Fruit fly (Drosophila melanogaster) whole organism, embryonic: ENCODE results near the gene Rbf.

Experiments
- Adf1 ChIP-seq: fragments of 200-800 bp; sonication (Bioruptor generic); IDR thresholded peaks from 2 replicates; pipeline ENCODE4 v1.3.6; 2022; ENCODE audit warnings: missing biosample characterization, missing genetic modification characterization
- Asciz ChIP-seq: fragments of 200-800 bp; sonication (Bioruptor generic); optimal IDR thresholded peaks from 2 replicates; lab custom pipeline; 2017; ENCODE audit warnings: missing biosample characterization, mild to moderate bottlenecking, missing genetic modification characterization, missing genetic modification reagents
- Atf-2 ChIP-seq: fragments of 200-800 bp; sonication (Bioruptor generic); optimal IDR thresholded peaks from 2 replicates; lab custom pipeline; 2016; ENCODE audit warnings: missing biosample characterization, missing genetic modification characterization
- Blimp-1 ChIP-seq: fragments of 200-800 bp; sonication (Bioruptor generic); optimal IDR thresholded peaks from 3 replicates; lab custom pipeline; 2018; ENCODE audit warnings: missing biosample characterization, missing genetic modification characterization, mild to moderate bottlenecking, moderate library complexity, missing genetic modification reagents
- C15 ChIP-seq: fragments of 200-800 bp; sonication (Bioruptor generic); IDR thresholded peaks from 3 replicates; pipeline ENCODE4 v1.3.6; 2022; ENCODE audit warnings: missing biosample characterization, missing genetic modification characterization
- CG10979 ChIP-seq: fragments of 200-800 bp; sonication (Bioruptor generic); optimal IDR thresholded peaks from 2 replicates; lab custom pipeline; 2018; ENCODE audit warnings: missing biosample characterization, mild to moderate bottlenecking, missing genetic modification characterization, moderate library complexity
- CG12071 ChIP-seq: fragments of 200-800 bp; sonication (Bioruptor generic); optimal IDR thresholded peaks from 3 replicates; lab custom pipeline; 2018; ENCODE audit warnings: missing biosample characterization, mild to moderate bottlenecking, missing genetic modification characterization
- CG12219 ChIP-seq: fragments of 200-800 bp; sonication (Bioruptor generic); optimal IDR thresholded peaks from 3 replicates; lab custom pipeline; 2018; ENCODE audit warnings: missing biosample characterization, mild to moderate bottlenecking, missing genetic modification characterization
- CG1233 ChIP-seq: fragments of 200-800 bp; sonication (Bioruptor generic); optimal IDR thresholded peaks from 4 replicates; lab custom pipeline; 2018; ENCODE audit warnings: missing biosample characterization, mild to moderate bottlenecking, missing genetic modification characterization
- CG13287 ChIP-seq: fragments of 200-800 bp; sonication (Bioruptor generic); IDR thresholded peaks from 2 replicates; pipeline ENCODE4 v1.3.6; 2022; ENCODE audit warnings: missing biosample characterization, missing genetic modification characterization; ENCODE audit not compliant: partially characterized antibody
- CG15601 ChIP-seq: fragments of 200-800 bp; sonication (Bioruptor generic); optimal IDR thresholded peaks from 3 replicates; lab custom pipeline; 2019; ENCODE audit warnings: missing biosample characterization, mild to moderate bottlenecking, missing genetic modification characterization, moderate library complexity
- CG17359 ChIP-seq: fragments of 200-800 bp; sonication (Bioruptor generic); optimal IDR thresholded peaks from 3 replicates; lab custom pipeline; 2018; ENCODE audit warnings: missing biosample characterization, mild to moderate bottlenecking, missing genetic modification characterization, moderate library complexity
- CG17385 ChIP-seq: fragments of 200-800 bp; sonication (Bioruptor generic); optimal IDR thresholded peaks from 3 replicates; lab custom pipeline; 2018; ENCODE audit warnings: missing biosample characterization, mild to moderate bottlenecking, missing genetic modification characterization
- CG18619 ChIP-seq: fragments of 200-800 bp; sonication (Bioruptor generic); optimal IDR thresholded peaks from 3 replicates; lab custom pipeline; 2017; ENCODE audit warnings: missing biosample characterization, mild to moderate bottlenecking, missing genetic modification characterization
- CG2120 ChIP-seq: fragments of 200-800 bp; sonication (Bioruptor generic); optimal IDR thresholded peaks from 3 replicates; lab custom pipeline; 2016; ENCODE audit warnings: missing biosample characterization, missing genetic modification characterization
- CG30020 ChIP-seq: fragments of 200-800 bp; optimal IDR thresholded peaks from 2 replicates; lab custom pipeline; 2019; ENCODE audit warnings: missing biosample characterization, mild to moderate bottlenecking, missing genetic modification characterization, moderate library complexity
- CG30403 ChIP-seq: fragments of 200-800 bp; sonication (Bioruptor generic); optimal IDR thresholded peaks from 3 replicates; lab custom pipeline; 2016; ENCODE audit warnings: missing biosample characterization, missing genetic modification characterization
- CG3407 ChIP-seq: fragments of 200-800 bp; sonication (Bioruptor generic); optimal IDR thresholded peaks from 2 replicates; lab custom pipeline; 2018; ENCODE audit warnings: missing biosample characterization, mild to moderate bottlenecking, missing genetic modification characterization
- CG4328 ChIP-seq: fragments of 200-800 bp; sonication (Bioruptor generic); optimal IDR thresholded peaks from 3 replicates; lab custom pipeline; 2017; ENCODE audit warnings: missing biosample characterization, missing genetic modification reagents, missing genetic modification characterization
- CG4360 ChIP-seq: fragments of 200-800 bp; sonication (Bioruptor generic); IDR thresholded peaks from 2 replicates; pipeline ENCODE4 v1.3.6; 2022; ENCODE audit warnings: missing biosample characterization, missing genetic modification characterization
- CG4730 ChIP-seq: fragments of 200-800 bp; sonication (Bioruptor generic); IDR thresholded peaks from 2 replicates; pipeline ENCODE4 v1.3.6; 2022; ENCODE audit warnings: missing biosample characterization, missing genetic modification characterization
- CG5245 ChIP-seq: fragments of 200-800 bp; sonication (Bioruptor generic); optimal IDR thresholded peaks from 3 replicates; lab custom pipeline; 2016; ENCODE audit warnings: missing biosample characterization, missing genetic modification characterization
- CG7928 ChIP-seq: fragments of 200-800 bp; sonication (Bioruptor generic); optimal IDR thresholded peaks from 2 replicates; lab custom pipeline; 2017; ENCODE audit warnings: missing biosample characterization, mild to moderate bottlenecking, missing genetic modification characterization
- Deaf1 ChIP-seq: fragments of 200-800 bp; optimal IDR thresholded peaks from 3 replicates; lab custom pipeline; 2019; ENCODE audit warnings: missing biosample characterization, mild to moderate bottlenecking, missing genetic modification characterization, moderate library complexity
- Dref ChIP-seq: fragments of 200-800 bp; sonication (Bioruptor generic); IDR thresholded peaks from 2 replicates; pipeline ENCODE4 v1.3.6; 2022; ENCODE audit warnings: missing biosample characterization, missing genetic modification characterization
- E2f2 ChIP-seq: fragments of 200-800 bp; sonication (Bioruptor generic); IDR thresholded peaks from 2 replicates; pipeline ENCODE4 v1.3.6; 2022; ENCODE audit warnings: missing biosample characterization, missing genetic modification characterization
- Nf-YC ChIP-seq: fragments of 200-800 bp; optimal IDR thresholded peaks from 3 replicates; lab custom pipeline; 2019; ENCODE audit warnings: missing biosample characterization, mild to moderate bottlenecking, missing genetic modification characterization, moderate library complexity
- Sox102F ChIP-seq: fragments of 200-800 bp; sonication (Bioruptor generic); optimal IDR thresholded peaks from 2 replicates; lab custom pipeline; 2018; ENCODE audit warnings: missing biosample characterization, mild to moderate bottlenecking, missing genetic modification characterization, moderate library complexity
- Xrp1 ChIP-seq: fragments of 200-800 bp; sonication (Bioruptor generic); IDR thresholded peaks from 2 replicates; pipeline ENCODE4 v1.3.6; 2022; ENCODE audit warnings: missing biosample characterization, missing genetic modification characterization
- ase ChIP-seq: fragments of 200-800 bp; sonication (Bioruptor generic); IDR thresholded peaks from 3 replicates; pipeline ENCODE4 v1.3.6; 2022; ENCODE audit warnings: missing biosample characterization, missing genetic modification characterization
- bab2 ChIP-seq: fragments of 200-800 bp; sonication (Bioruptor generic); optimal IDR thresholded peaks from 2 replicates; lab custom pipeline; 2016; ENCODE audit warnings: missing biosample characterization, missing genetic modification characterization
- crp ChIP-seq, 2 experiments: fragments of 200-800 bp; sonication (Bioruptor generic); optimal IDR thresholded peaks; 2 replicates in 1 of 2; 3 replicates in 1 of 2; lab custom pipeline; 2017; ENCODE audit warnings: missing biosample characterization in 2 of 2, missing genetic modification characterization in 2 of 2, mild to moderate bottlenecking in 1 of 2, moderate library complexity in 1 of 2
- danr ChIP-seq: fragments of 200-800 bp; sonication (Bioruptor generic); IDR thresholded peaks from 2 replicates; pipeline ENCODE4 v1.3.6; 2022; ENCODE audit warnings: missing biosample characterization, missing genetic modification characterization
- dmrt99B ChIP-seq: fragments of 200-800 bp; sonication (Bioruptor generic); optimal IDR thresholded peaks from 2 replicates; lab custom pipeline; 2018; ENCODE audit warnings: missing biosample characterization, mild to moderate bottlenecking, missing genetic modification characterization, moderate library complexity
- dysf ChIP-seq: fragments of 200-800 bp; sonication (Bioruptor generic); IDR thresholded peaks from 3 replicates; pipeline ENCODE4 v1.3.6; 2022; ENCODE audit warnings: missing biosample characterization, missing genetic modification characterization
- en ChIP-seq: fragments of 200-800 bp; sonication (Bioruptor generic); optimal IDR thresholded peaks from 2 replicates; lab custom pipeline; 2016; ENCODE audit warnings: missing biosample characterization, missing genetic modification characterization
- fd64A ChIP-seq: fragments of 200-800 bp; sonication (Bioruptor generic); optimal IDR thresholded peaks from 3 replicates; lab custom pipeline; 2018; ENCODE audit warnings: missing biosample characterization, mild to moderate bottlenecking, missing genetic modification characterization
- ftz-f1 ChIP-seq: fragments of 200-800 bp; sonication (Bioruptor generic); optimal IDR thresholded peaks from 2 replicates; lab custom pipeline; 2016; ENCODE audit warnings: missing biosample characterization, missing genetic modification characterization
- hbn ChIP-seq: fragments of 200-800 bp; sonication (Bioruptor generic); IDR thresholded peaks from 2 replicates; pipeline ENCODE4 v1.3.6; 2022; ENCODE audit warnings: missing biosample characterization, missing genetic modification characterization; ENCODE audit not compliant: partially characterized antibody
- jing ChIP-seq: fragments of 200-800 bp; sonication (Bioruptor generic); optimal IDR thresholded peaks from 2 replicates; lab custom pipeline; 2018; ENCODE audit warnings: missing biosample characterization, mild to moderate bottlenecking, missing genetic modification characterization
- kay ChIP-seq: fragments of 200-800 bp; sonication (Bioruptor generic); optimal IDR thresholded peaks from 2 replicates; lab custom pipeline; 2016; ENCODE audit warnings: missing biosample characterization, missing genetic modification characterization
- knrl ChIP-seq: fragments of 200-800 bp; sonication (Bioruptor generic); IDR thresholded peaks from 3 replicates; pipeline ENCODE4 v1.3.6; 2022; ENCODE audit warnings: missing biosample characterization, missing genetic modification characterization; ENCODE audit not compliant: partially characterized antibody
- org-1 ChIP-seq: fragments of 200-800 bp; sonication (Bioruptor generic); optimal IDR thresholded peaks from 2 replicates; lab custom pipeline; 2017; ENCODE audit warnings: missing biosample characterization, missing genetic modification characterization
- sd ChIP-seq: fragments of 200-800 bp; sonication (Bioruptor generic); optimal IDR thresholded peaks from 3 replicates; lab custom pipeline; 2018; ENCODE audit warnings: missing biosample characterization, mild to moderate bottlenecking, missing genetic modification characterization, moderate library complexity
- sens ChIP-seq: fragments of 200-800 bp; sonication (Bioruptor generic); peaks from one replicate; lab custom pipeline; 2016; ENCODE audit warnings: missing biosample characterization, missing genetic modification characterization
- so ChIP-seq: fragments of 200-800 bp; sonication (Bioruptor generic); IDR thresholded peaks from 3 replicates; pipeline ENCODE4 v1.3.6; 2022; ENCODE audit warnings: missing biosample characterization, missing genetic modification characterization
- sob ChIP-seq: fragments of 200-800 bp; sonication (Bioruptor generic); IDR thresholded peaks from 2 replicates; pipeline ENCODE4 v1.3.6; 2022; ENCODE audit warnings: missing biosample characterization, missing genetic modification characterization
- twi ChIP-seq: fragments of 200-800 bp; optimal IDR thresholded peaks from 2 replicates; lab custom pipeline; 2019; ENCODE audit warnings: missing biosample characterization, mild to moderate bottlenecking, missing genetic modification characterization, moderate library complexity
- vfl ChIP-seq: fragments of 200-800 bp; sonication (Bioruptor generic); optimal IDR thresholded peaks from 2 replicates; lab custom pipeline; 2016; ENCODE audit warnings: missing biosample characterization, missing genetic modification characterization

Gene Rbf

dm6 chrX:772305-772986, 28.8 kb downstream of the Rbf start (continued):
- no peak for TF ChIP-seq CG18619 (GFP tag; lab: Kevin White, UChicago)
- TF ChIP-seq CG12071 (GFP tag; lab: Kevin White, UChicago): peak; percentile 23
- no peak for TF ChIP-seq knrl
- no peak for TF ChIP-seq Dref (GFP tag; lab: Robert Waterston, UW)
- TF ChIP-seq CG4328 (GFP tag; lab: Kevin White, UChicago): peak; percentile 4
- peak; percentile 1 for TF ChIP-seq dmrt99B (tag; lab: Kevin White, UChicago)
- TF ChIP-seq CG30403 (GFP tag; lab: Kevin White, UChicago): no peak
- peak; percentile 31 for TF ChIP-seq Asciz
- TF ChIP-seq en (GFP tag; lab: Kevin White, UChicago): no peak
- TF ChIP-seq jing (GFP tag; lab: Kevin White, UChicago): no peak
- no peak for TF ChIP-seq crp (GFP tag; optimal IDR thresholded peaks at IDR 0.05; lab: Kevin White, UChicago)
- TF ChIP-seq CG10979: no peak
- peak; percentile 31 for TF ChIP-seq sd (tag; lab: Kevin White, UChicago)
- TF ChIP-seq CG4730 (GFP tag; lab: Robert Waterston, UW): no peak
- TF ChIP-seq fd64A (GFP tag; lab: Kevin White, UChicago): peak; percentile 11
- TF ChIP-seq Sox102F: peak; percentile 6
- no peak for TF ChIP-seq CG30020 (tag; lab: Kevin White, UChicago)
- 0 out of 2 replicates have a peak, but pooled peaks have one; percentile 16 for TF ChIP-seq E2f2 (GFP tag; lab: Robert Waterston, UW)
- peak; percentile 52 for TF ChIP-seq Blimp-1 (GFP tag; lab: Kevin White, UChicago)
- TF ChIP-seq sob (GFP tag; lab: Robert Waterston, UW): 0 out of 2 replicates have a peak, but pooled peaks have one; percentile 21
- no peak for TF ChIP-seq CG2120 (GFP tag; lab: Kevin White, UChicago)
- TF ChIP-seq bab2: peak; percentile 3
- TF ChIP-seq CG17359 (tag; lab: Kevin White, UChicago): peak; percentile 40
- no peak for TF ChIP-seq Nf-YC (tag; lab: Kevin White, UChicago)
- no peak for TF ChIP-seq CG4360
- no peak for TF ChIP-seq hbn (GFP tag; lab: Robert Waterston, UW)
- peak; percentile 72 for TF ChIP-seq twi (tag; lab: Kevin White, UChicago)
- no peak for TF ChIP-seq Xrp1 (GFP tag; lab: Robert Waterston, UW)
- peak; percentile 76 for TF ChIP-seq sens (GFP tag; lab: Kevin White, UChicago)
- no peak for TF ChIP-seq CG13287 (GFP tag; lab: Robert Waterston, UW)
- peak; percentile 15 for TF ChIP-seq CG1233 (GFP tag; lab: Kevin White, UChicago)
- TF ChIP-seq CG5245 (GFP tag; lab: Kevin White, UChicago): no peak
- TF ChIP-seq Deaf1 (tag; lab: Kevin White, UChicago): no peak
- TF ChIP-seq vfl (GFP tag; lab: Kevin White, UChicago): no peak
- TF ChIP-seq CG15601 (tag; lab: Kevin White, UChicago): peak; percentile 44

DNA sequence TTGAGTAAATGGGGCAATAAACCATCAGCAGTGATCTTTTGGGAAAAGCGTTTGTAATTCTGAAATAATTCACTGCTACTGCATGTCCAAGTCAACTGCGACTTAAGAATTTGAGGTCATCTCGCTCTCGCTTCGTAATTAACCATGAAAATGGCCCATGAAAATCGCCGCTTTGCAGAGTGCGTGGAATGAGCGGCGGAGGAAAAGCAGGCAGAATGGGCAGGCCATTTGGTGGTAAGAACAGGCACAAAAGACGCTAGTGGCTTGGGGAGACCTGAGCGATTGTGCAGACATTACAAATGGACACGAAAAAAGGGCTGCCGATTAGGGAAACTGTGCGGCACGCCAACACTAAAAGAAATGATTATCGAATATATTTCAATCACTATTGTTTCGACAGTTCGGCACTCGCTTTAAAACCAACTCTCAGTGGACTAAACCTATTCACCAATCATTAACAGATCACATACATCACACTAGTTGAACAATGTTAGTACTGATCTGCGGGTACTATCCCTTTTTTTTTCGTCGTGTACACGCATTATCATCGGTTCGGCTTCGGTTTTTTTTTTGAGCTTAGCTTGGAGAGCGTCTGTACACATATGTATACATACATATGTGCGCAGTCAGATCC, 29.7 kb downstream of the Rbf start:
- TF ChIP-seq C15 (GFP tag; lab: Robert Waterston, UW) (no peak), Atf-2 (GFP tag; lab: Kevin White, UChicago) (peak; percentile 7), bab2 (peak; percentile 28), ftz-f1 (GFP tag; lab: Kevin White, UChicago) (no peak), CG17385 (GFP tag; lab: Kevin White, UChicago) (no peak), so (GFP tag; lab: Robert Waterston, UW) (0 out of 3 replicates have a peak, but pooled peaks have one; percentile 22), CG12219 (peak; percentile 19), Adf1 (GFP tag; lab: Robert Waterston, UW) (no peak), CG7928 (GFP tag; lab: Kevin White, UChicago) (no peak), org-1 (no peak), ase (GFP tag; lab: Robert Waterston, UW) (no peak), danr (no peak), dysf (GFP tag; lab: Robert Waterston, UW) (peak; percentile 34; the same call in 1 of the 3 replicates), kay (no peak), sob (GFP tag; lab: Robert Waterston, UW) (no peak), CG3407 (GFP tag; lab: Kevin White, UChicago) (no peak)
